Worm (Caenorhabditis elegans): ENCODE results near the gene mob-3.

ce11 chrIV:7413573-7413972 lies 24.8 kb upstream of the mob-3 start:
- no peak for TF ChIP-seq efl-3 (GFP tag; optimal IDR thresholded peaks at IDR 0.05)
- no peak for TF ChIP-seq nhr-19 (GFP tag; conservative IDR thresholded peaks at IDR 0.05)
- TF ChIP-seq egl-27 (tag; optimal IDR thresholded peaks at IDR 0.05): no peak
- TF ChIP-seq lsy-2 (tag; optimal IDR thresholded peaks at IDR 0.05): no peak
- TF ChIP-seq hlh-4 (tag; optimal IDR thresholded peaks at IDR 0.05): no peak
- TF ChIP-seq unc-130 (tag; optimal IDR thresholded peaks at IDR 0.05): no peak
- TF ChIP-seq ztf-4 (tag; optimal IDR thresholded peaks at IDR 0.05): no peak
- no peak for TF ChIP-seq sptf-1 (tag; optimal IDR thresholded peaks at IDR 0.05)
- TF ChIP-seq nhr-11 (tag; optimal IDR thresholded peaks at IDR 0.05): no peak
